Fruit fly (Drosophila melanogaster) whole organism, prepupa: ENCODE results near the gene His4r.

Experiments
- CG10631 ChIP-seq: fragments of 200-800 bp; sonication (Bioruptor generic); optimal IDR thresholded peaks from 2 replicates; lab custom pipeline; 2016; ENCODE audit warnings: missing biosample characterization, missing genetic modification characterization
- CG10669 ChIP-seq: fragments of 200-800 bp; sonication (Bioruptor generic); optimal IDR thresholded peaks from 3 replicates; lab custom pipeline; 2018; ENCODE audit warnings: missing biosample characterization, mild to moderate bottlenecking, missing genetic modification characterization, moderate library complexity
- CG11294 ChIP-seq: fragments of 200-800 bp; sonication (Bioruptor generic); IDR thresholded peaks from 2 replicates; pipeline ENCODE4 v1.3.6; 2022; ENCODE audit warnings: missing biosample characterization, missing genetic modification characterization
- CG11762 ChIP-seq: fragments of 200-800 bp; sonication (Bioruptor generic); optimal IDR thresholded peaks from 3 replicates; lab custom pipeline; 2016; ENCODE audit warnings: missing biosample characterization, missing genetic modification characterization; ENCODE audit not compliant: insufficient read depth
- CG11902 ChIP-seq: fragments of 200-800 bp; sonication (Bioruptor generic); optimal IDR thresholded peaks from 3 replicates; lab custom pipeline; 2016; ENCODE audit warnings: missing biosample characterization, missing genetic modification characterization
- CG15336 ChIP-seq: fragments of 200-800 bp; sonication (Bioruptor generic); IDR thresholded peaks from 2 replicates; pipeline ENCODE4 v1.3.6; 2022; ENCODE audit warnings: missing biosample characterization, missing genetic modification characterization
- CG1621 ChIP-seq: fragments of 200-800 bp; sonication (Bioruptor generic); optimal IDR thresholded peaks from 3 replicates; lab custom pipeline; 2018; ENCODE audit warnings: missing biosample characterization, mild to moderate bottlenecking, missing genetic modification characterization
- CG3032 ChIP-seq: fragments of 200-800 bp; optimal IDR thresholded peaks from 2 replicates; lab custom pipeline; 2019; ENCODE audit warnings: missing biosample characterization, mild to moderate bottlenecking, missing genetic modification characterization, moderate library complexity
- CG31627 ChIP-seq: fragments of 200-800 bp; sonication (Bioruptor generic); optimal IDR thresholded peaks from 3 replicates; lab custom pipeline; 2016; ENCODE audit warnings: missing biosample characterization, missing genetic modification characterization
- CG32006 ChIP-seq: fragments of 200-800 bp; sonication (Bioruptor generic); optimal IDR thresholded peaks from 3 replicates; lab custom pipeline; 2017; ENCODE audit warnings: missing biosample characterization, mild to moderate bottlenecking, missing genetic modification characterization
- CG3919 ChIP-seq: fragments of 200-800 bp; sonication (Bioruptor generic); optimal IDR thresholded peaks from 3 replicates; lab custom pipeline; 2016; ENCODE audit warnings: missing biosample characterization, missing genetic modification characterization
- CG4318 ChIP-seq: fragments of 200-800 bp; sonication (Bioruptor generic); optimal IDR thresholded peaks from 3 replicates; lab custom pipeline; 2017; ENCODE audit warnings: missing biosample characterization, mild to moderate bottlenecking, missing genetic modification characterization
- CG6163 ChIP-seq: fragments of 200-800 bp; sonication (Bioruptor generic); IDR thresholded peaks from 3 replicates; pipeline ENCODE4 v1.3.6; 2022; ENCODE audit warnings: missing biosample characterization, missing genetic modification characterization
- CG6792 ChIP-seq: fragments of 200-800 bp; sonication (Bioruptor generic); optimal IDR thresholded peaks from 3 replicates; lab custom pipeline; 2016; ENCODE audit warnings: missing biosample characterization, missing genetic modification characterization
- CG6808 ChIP-seq: fragments of 200-800 bp; sonication (Bioruptor generic); optimal IDR thresholded peaks from 3 replicates; lab custom pipeline; 2017; ENCODE audit warnings: missing biosample characterization, missing genetic modification characterization, mild to moderate bottlenecking, moderate library complexity, missing genetic modification reagents
- CG6854 ChIP-seq: fragments of 200-800 bp; sonication (Bioruptor generic); optimal IDR thresholded peaks from 2 replicates; lab custom pipeline; 2017; ENCODE audit warnings: missing biosample characterization, mild to moderate bottlenecking, missing genetic modification characterization
- CG7368 ChIP-seq: fragments of 200-800 bp; sonication (Bioruptor generic); optimal IDR thresholded peaks from 3 replicates; lab custom pipeline; 2016; ENCODE audit warnings: missing biosample characterization, missing genetic modification characterization
- CG8119 ChIP-seq: fragments of 200-800 bp; sonication (Bioruptor generic); IDR thresholded peaks from 3 replicates; pipeline ENCODE4 v1.3.6; 2022; ENCODE audit warnings: missing biosample characterization, missing genetic modification characterization
- CG8319 ChIP-seq: fragments of 200-800 bp; sonication (Bioruptor generic); optimal IDR thresholded peaks from 3 replicates; lab custom pipeline; 2016; ENCODE audit warnings: missing biosample characterization, missing genetic modification characterization
- CG8632 ChIP-seq: fragments of 200-800 bp; sonication (Bioruptor generic); optimal IDR thresholded peaks from 3 replicates; lab custom pipeline; 2016; ENCODE audit warnings: missing biosample characterization, missing genetic modification characterization
- Eip75B ChIP-seq: fragments of 200-800 bp; sonication (Bioruptor generic); optimal IDR thresholded peaks from 3 replicates; lab custom pipeline; 2016; ENCODE audit warnings: missing biosample characterization, missing genetic modification characterization
- Eip78C ChIP-seq: fragments of 200-800 bp; sonication (Bioruptor generic); peaks from one replicate; lab custom pipeline; 2016; ENCODE audit warnings: missing biosample characterization, missing genetic modification characterization
- Eip93F ChIP-seq: fragments of 200-800 bp; sonication (Bioruptor generic); optimal IDR thresholded peaks from 2 replicates; lab custom pipeline; 2016; ENCODE audit warnings: missing biosample characterization, mild to moderate bottlenecking, missing genetic modification characterization
- Ets21C ChIP-seq: fragments of 200-800 bp; sonication (Bioruptor generic); optimal IDR thresholded peaks from 3 replicates; lab custom pipeline; 2016; ENCODE audit warnings: missing biosample characterization, missing genetic modification characterization
- Ets96B ChIP-seq: fragments of 200-800 bp; optimal IDR thresholded peaks from 2 replicates; lab custom pipeline; 2019; ENCODE audit warnings: missing biosample characterization, mild to moderate bottlenecking, missing genetic modification characterization, moderate library complexity
- Hr39 ChIP-seq: fragments of 200-800 bp; sonication (Bioruptor generic); optimal IDR thresholded peaks from 2 replicates; lab custom pipeline; 2016; ENCODE audit warnings: missing biosample characterization, missing genetic modification characterization
- Hr4 ChIP-seq: fragments of 200-800 bp; sonication (Bioruptor generic); optimal IDR thresholded peaks from 3 replicates; lab custom pipeline; 2016; ENCODE audit warnings: missing biosample characterization, missing genetic modification characterization
- Lpt ChIP-seq: fragments of 200-800 bp; sonication (Bioruptor generic); optimal IDR thresholded peaks from 3 replicates; lab custom pipeline; 2016; ENCODE audit warnings: missing biosample characterization, missing genetic modification characterization
- Smox ChIP-seq: fragments of 200-800 bp; sonication (Bioruptor generic); optimal IDR thresholded peaks from 3 replicates; lab custom pipeline; 2016; ENCODE audit warnings: missing biosample characterization, missing genetic modification characterization
- Sox14 ChIP-seq: fragments of 200-800 bp; sonication (Bioruptor generic); optimal IDR thresholded peaks from 3 replicates; lab custom pipeline; 2016; ENCODE audit warnings: missing biosample characterization, missing genetic modification characterization
- Sox15 ChIP-seq: fragments of 200-800 bp; sonication (Bioruptor generic); optimal IDR thresholded peaks from 3 replicates; lab custom pipeline; 2016; ENCODE audit warnings: missing biosample characterization, missing genetic modification characterization
- achi ChIP-seq: fragments of 200-800 bp; sonication (Bioruptor generic); optimal IDR thresholded peaks from 3 replicates; lab custom pipeline; 2016; ENCODE audit warnings: missing biosample characterization, missing genetic modification characterization
- acj6 ChIP-seq: fragments of 200-800 bp; sonication (Bioruptor generic); optimal IDR thresholded peaks from 3 replicates; lab custom pipeline; 2016; ENCODE audit warnings: missing biosample characterization, missing genetic modification characterization
- dac ChIP-seq: fragments of 200-800 bp; sonication (Bioruptor generic); optimal IDR thresholded peaks from 2 replicates; lab custom pipeline; 2017; ENCODE audit warnings: missing biosample characterization, mild to moderate bottlenecking, missing genetic modification characterization
- esn ChIP-seq: fragments of 200-800 bp; sonication (Bioruptor generic); optimal IDR thresholded peaks from 2 replicates; lab custom pipeline; 2016; ENCODE audit warnings: missing biosample characterization, mild to moderate bottlenecking, missing genetic modification characterization, moderate library complexity
- fd59A ChIP-seq: fragments of 200-800 bp; sonication (Bioruptor generic); optimal IDR thresholded peaks from 2 replicates; lab custom pipeline; 2017; ENCODE audit warnings: missing biosample characterization, mild to moderate bottlenecking, missing genetic modification characterization, missing genetic modification reagents
- fd85E ChIP-seq: fragments of 200-800 bp; sonication (Bioruptor generic); optimal IDR thresholded peaks from 3 replicates; lab custom pipeline; 2016; ENCODE audit warnings: missing biosample characterization, missing genetic modification characterization
- lz ChIP-seq: fragments of 200-800 bp; sonication (Bioruptor generic); optimal IDR thresholded peaks from 3 replicates; lab custom pipeline; 2016; ENCODE audit warnings: missing biosample characterization, missing genetic modification characterization
- net ChIP-seq: fragments of 200-800 bp; sonication (Bioruptor generic); optimal IDR thresholded peaks from 3 replicates; lab custom pipeline; 2016; ENCODE audit warnings: missing biosample characterization, missing genetic modification characterization
- pdm3 ChIP-seq: fragments of 200-800 bp; sonication (Bioruptor generic); optimal IDR thresholded peaks from 3 replicates; lab custom pipeline; 2016; ENCODE audit warnings: missing biosample characterization, missing genetic modification characterization
- salr ChIP-seq, 2 experiments: fragments of 200-800 bp; sonication (Bioruptor generic); optimal IDR thresholded peaks; 3 replicates each; lab custom pipeline; 2016 to 2018; ENCODE audit warnings: missing biosample characterization in 2 of 2, missing genetic modification characterization in 2 of 2, mild to moderate bottlenecking in 1 of 2
- ss ChIP-seq, 2 experiments: fragments of 200-800 bp; sonication (Bioruptor generic); optimal IDR thresholded peaks; 2 replicates in 1 of 2; 3 replicates in 1 of 2; lab custom pipeline; 2017 to 2018; ENCODE audit warnings: mild to moderate bottlenecking in 2 of 2, missing biosample characterization in 2 of 2, missing genetic modification characterization in 2 of 2, moderate library complexity in 1 of 2
- svp ChIP-seq: fragments of 200-800 bp; sonication (Bioruptor generic); peaks from one replicate; lab custom pipeline; 2016; ENCODE audit warnings: missing biosample characterization, missing genetic modification characterization
- topi ChIP-seq: fragments of 200-800 bp; sonication (Bioruptor generic); optimal IDR thresholded peaks from 3 replicates; lab custom pipeline; 2016; ENCODE audit warnings: missing biosample characterization, missing genetic modification characterization

Gene His4r

DNA sequence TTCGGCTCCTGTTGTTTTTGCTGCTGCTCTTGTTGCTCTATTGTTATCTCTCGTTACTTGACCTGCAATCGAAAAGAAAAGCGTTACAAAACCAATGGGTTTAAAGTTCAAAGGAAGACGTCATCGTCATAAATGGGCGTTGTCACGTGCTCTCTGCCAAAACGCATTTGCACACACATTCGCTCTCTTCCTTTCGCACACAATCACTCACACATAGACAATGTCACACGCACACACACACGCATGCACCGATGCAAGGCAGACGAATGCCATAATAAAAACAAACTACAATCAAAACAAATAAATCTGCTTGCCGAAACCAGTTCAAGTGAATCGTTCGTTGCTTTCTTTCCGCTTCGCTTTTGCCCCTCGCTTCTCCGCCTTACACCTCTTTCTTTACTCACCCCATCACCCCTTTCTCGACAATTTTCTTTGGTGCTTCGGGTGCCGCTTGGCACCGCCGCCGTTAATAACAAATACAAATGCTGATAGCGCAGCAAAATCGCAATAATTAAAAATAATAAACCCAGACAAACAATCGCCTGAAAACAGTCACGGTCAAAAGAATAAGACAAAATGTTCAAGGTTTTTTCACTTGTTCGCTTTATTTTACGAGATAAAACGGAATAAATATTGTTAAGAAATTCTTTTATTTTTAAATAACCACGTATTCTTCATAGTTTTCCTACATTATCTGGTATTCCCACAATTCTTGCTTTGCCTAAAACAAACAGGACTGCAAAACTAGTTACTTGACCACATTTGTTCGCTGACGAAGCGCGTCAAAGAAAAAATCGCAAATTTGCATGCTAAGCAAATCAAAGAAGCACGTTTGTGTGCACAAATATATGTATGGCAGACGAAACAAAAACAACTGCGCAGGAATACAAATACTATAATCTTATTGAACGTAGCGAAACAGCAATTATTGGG is 24.0 kb downstream of the His4r start (continued):
- TF ChIP-seq CG10631 (peak; percentile 75), Eip75B (peak; percentile 77), Eip78C (peak; percentile 98), CG8632 (GFP tag; lab: Kevin White, UChicago) (peak; percentile 81), Sox15 (peak; percentile 70), CG1621 (tag; lab: Kevin White, UChicago) (peak; percentile 58), Ets96B (tag; lab: Kevin White, UChicago) (peak; percentile 70), CG8319 (GFP tag; lab: Kevin White, UChicago) (peak; percentile 55), CG11902 (GFP tag; lab: Kevin White, UChicago) (peak; percentile 32), achi (GFP tag; lab: Kevin White, UChicago) (peak; percentile 81), lz (GFP tag; lab: Kevin White, UChicago) (peak; percentile 87)

DNA sequence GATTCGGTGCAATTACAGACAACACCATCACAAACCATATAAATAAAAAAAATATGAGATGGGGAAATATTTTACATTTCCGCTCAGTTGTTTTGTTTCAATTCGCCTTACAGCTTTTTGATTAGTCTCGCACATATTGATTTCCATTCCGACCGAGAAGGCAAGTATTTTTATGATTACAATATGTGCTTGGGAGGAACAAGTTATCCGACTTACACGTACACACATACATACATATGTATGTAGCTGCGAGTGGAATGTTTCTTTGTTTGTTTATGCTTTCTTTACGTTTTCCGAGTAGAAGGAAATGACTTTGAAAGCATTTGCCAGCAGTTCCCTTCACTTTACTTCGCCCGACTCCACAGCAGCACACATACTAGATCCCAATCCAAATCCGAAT is 24.8 kb downstream of the His4r start:
- no peak for TF ChIP-seq CG4318
- no peak for TF ChIP-seq acj6 (GFP tag; lab: Kevin White, UChicago)
- no peak for TF ChIP-seq CG3032 (tag; lab: Kevin White, UChicago)
- TF ChIP-seq dac = no peak
- TF ChIP-seq CG7368 (GFP tag; lab: Kevin White, UChicago) = no peak
- TF ChIP-seq CG3919 (GFP tag; lab: Kevin White, UChicago) = no peak
- TF ChIP-seq CG6163 (GFP tag; lab: Robert Waterston, UW) = no peak
- TF ChIP-seq fd85E (GFP tag; lab: Kevin White, UChicago) = no peak
- no peak for TF ChIP-seq Ets96B (tag; lab: Kevin White, UChicago)
- TF ChIP-seq CG11762 = no peak
- no peak for TF ChIP-seq CG10669
- no peak for TF ChIP-seq fd59A (GFP tag; lab: Kevin White, UChicago)
- TF ChIP-seq CG31627 = no peak

DNA sequence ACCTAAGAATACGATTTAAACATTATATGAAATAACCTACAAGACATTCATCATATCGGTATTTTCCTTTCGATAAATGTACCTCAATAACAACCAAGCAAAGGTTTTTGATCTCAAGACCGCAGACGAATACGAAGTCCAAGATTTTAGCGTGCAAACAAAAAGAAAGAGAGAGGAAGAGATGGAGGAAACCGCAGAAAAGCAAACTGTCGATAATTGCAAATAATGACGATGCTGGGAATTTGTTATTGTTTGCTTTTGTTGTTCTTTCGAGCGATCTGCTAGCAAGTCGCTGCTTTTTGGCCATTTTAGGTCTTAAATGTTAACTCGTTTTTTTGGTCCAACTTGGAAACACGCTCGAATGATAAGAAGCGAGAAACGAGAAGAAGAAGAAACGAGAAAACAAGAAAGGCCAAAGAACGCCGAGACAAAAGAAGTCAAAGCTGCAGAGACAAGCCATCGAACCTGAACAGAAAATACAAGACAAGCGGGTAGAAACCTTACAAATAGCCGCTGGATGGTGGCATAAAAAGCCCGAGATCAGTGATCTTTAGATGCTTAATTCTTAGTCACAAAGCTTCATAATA is 25.6 kb downstream of the His4r start:
- TF ChIP-seq CG1621 (tag; lab: Kevin White, UChicago) (no peak), CG8119 (GFP tag; lab: Robert Waterston, UW) (no peak), Eip75B (peak; percentile 7), CG11902 (GFP tag; lab: Kevin White, UChicago) (no peak), CG10631 (no peak), pdm3 (GFP tag; lab: Kevin White, UChicago) (no peak), CG31627 (no peak), esn (GFP tag; lab: Kevin White, UChicago) (no peak), ss (GFP tag; optimal IDR thresholded peaks at IDR 0.05; lab: Kevin White, UChicago) (peak in 1 of 2 experiments; percentile 70), Smox (GFP tag; lab: Kevin White, UChicago) (no peak), svp (peak; percentile 58), CG6854 (GFP tag; lab: Kevin White, UChicago) (peak; percentile 88), CG32006 (no peak), Ets21C (GFP tag; lab: Kevin White, UChicago) (no peak), CG11294 (GFP tag; lab: Robert Waterston, UW) (no peak), CG6808 (GFP tag; lab: Kevin White, UChicago) (peak; percentile 23), lz (GFP tag; lab: Kevin White, UChicago) (no peak), CG15336 (GFP tag; lab: Robert Waterston, UW) (no peak), Lpt (GFP tag; lab: Kevin White, UChicago) (no peak), CG8632 (GFP tag; lab: Kevin White, UChicago) (no peak), net (GFP tag; lab: Kevin White, UChicago) (no peak), Eip78C (no peak), Ets96B (tag; lab: Kevin White, UChicago) (no peak), Sox14 (GFP tag; lab: Kevin White, UChicago) (no peak), topi (GFP tag; lab: Kevin White, UChicago) (no peak), CG4318 (no peak), CG11762 (no peak), Hr39 (no peak), salr (GFP tag; optimal IDR thresholded peaks at IDR 0.05; lab: Kevin White, UChicago) (no peak), CG6792 (GFP tag; lab: Kevin White, UChicago) (no peak), fd59A (GFP tag; lab: Kevin White, UChicago) (no peak), Eip93F (no peak), achi (GFP tag; lab: Kevin White, UChicago) (no peak), Hr4 (no peak), dac (no peak)
